Fruit fly (Drosophila melanogaster) whole organism, pupa: ENCODE results near the gene lectin-21Cb.

Source experiments
- CG13204 ChIP-seq: fragments of 200-800 bp; sonication (Bioruptor generic); optimal IDR thresholded peaks from 2 replicates; lab custom pipeline; 2018; ENCODE audit warnings: missing biosample characterization, mild to moderate bottlenecking, missing genetic modification characterization, moderate library complexity
- CG17806 ChIP-seq: fragments of 200-800 bp; sonication (Bioruptor generic); optimal IDR thresholded peaks from 2 replicates; lab custom pipeline; 2018; ENCODE audit warnings: missing biosample characterization, mild to moderate bottlenecking, missing genetic modification characterization, moderate library complexity
- CG8159 ChIP-seq: fragments of 200-800 bp; sonication (Bioruptor generic); optimal IDR thresholded peaks from 3 replicates; lab custom pipeline; 2018; ENCODE audit warnings: missing biosample characterization, mild to moderate bottlenecking, missing genetic modification characterization, moderate library complexity
- EcR ChIP-seq: fragments of 200-800 bp; sonication (Bioruptor generic); optimal IDR thresholded peaks from 3 replicates; lab custom pipeline; 2019; ENCODE audit warnings: missing biosample characterization, missing genetic modification characterization, mild to moderate bottlenecking, moderate library complexity, missing genetic modification reagents
- Ets98B ChIP-seq: fragments of 200-800 bp; sonication (Bioruptor generic); IDR thresholded peaks from 2 replicates; pipeline ENCODE4 v1.3.6; 2022; ENCODE audit warnings: missing biosample characterization, missing genetic modification characterization

dm6 chr2L:624317-624716 lies 3.3 kb upstream of the lectin-21Cb start, which contains the start of gene lectin-21Ca:
- TF ChIP-seq EcR (GFP tag; lab: Kevin White, UChicago) (no peak), CG13204 (no peak), Ets98B (no peak), CG8159 (tag; lab: Kevin White, UChicago) (no peak), CG17806 (tag; lab: Kevin White, UChicago) (no peak)
